Fruit fly (Drosophila melanogaster) whole organism, embryonic: Measurements from ENCODE around the gene CG34305.
A peak's percentile ranks its signal among the peaks of the same experiment; 100 is the strongest.

Experiments
- B-H2 ChIP-seq: fragments of 200-800 bp; sonication (Bioruptor generic); optimal IDR thresholded peaks from 2 replicates; lab custom pipeline; 2018; ENCODE audit warnings: missing biosample characterization, mild to moderate bottlenecking, missing genetic modification characterization
- Bgb ChIP-seq: fragments of 200-800 bp; sonication (Bioruptor generic); IDR thresholded peaks from 2 replicates; pipeline ENCODE4 v1.3.6; 2022; ENCODE audit warnings: missing biosample characterization, missing genetic modification characterization; ENCODE audit not compliant: partially characterized antibody
- Bteb2 ChIP-seq: fragments of 200-800 bp; sonication (Bioruptor generic); optimal IDR thresholded peaks from 2 replicates; lab custom pipeline; 2016; ENCODE audit warnings: missing biosample characterization, missing genetic modification characterization
- CG10267 ChIP-seq: fragments of 200-800 bp; sonication (Bioruptor generic); optimal IDR thresholded peaks from 2 replicates; lab custom pipeline; 2018; ENCODE audit warnings: missing biosample characterization, mild to moderate bottlenecking, missing genetic modification characterization, moderate library complexity
- CG10321 ChIP-seq: fragments of 200-800 bp; sonication (Bioruptor generic); IDR thresholded peaks from 2 replicates; pipeline ENCODE4 v1.3.6; 2022; ENCODE audit warnings: missing biosample characterization, missing genetic modification characterization
- CG10366 ChIP-seq: fragments of 200-800 bp; sonication (Bioruptor generic); IDR thresholded peaks from 2 replicates; pipeline ENCODE4 v1.3.6; 2022; ENCODE audit warnings: missing biosample characterization, missing genetic modification characterization
- CG11456 ChIP-seq: fragments of 200-800 bp; sonication (Bioruptor generic); IDR thresholded peaks from 3 replicates; pipeline ENCODE4 v1.3.6; 2022; ENCODE audit warnings: missing biosample characterization, missing genetic modification characterization
- CG1233 ChIP-seq: fragments of 200-800 bp; sonication (Bioruptor generic); optimal IDR thresholded peaks from 4 replicates; lab custom pipeline; 2018; ENCODE audit warnings: missing biosample characterization, mild to moderate bottlenecking, missing genetic modification characterization
- CG13287 ChIP-seq: fragments of 200-800 bp; sonication (Bioruptor generic); IDR thresholded peaks from 2 replicates; pipeline ENCODE4 v1.3.6; 2022; ENCODE audit warnings: missing biosample characterization, missing genetic modification characterization; ENCODE audit not compliant: partially characterized antibody
- CG13424 ChIP-seq: fragments of 200-800 bp; sonication (Bioruptor generic); optimal IDR thresholded peaks from 2 replicates; lab custom pipeline; 2019; ENCODE audit warnings: missing biosample characterization, mild to moderate bottlenecking, missing genetic modification characterization, moderate library complexity
- CG13775 ChIP-seq: fragments of 200-800 bp; sonication (Bioruptor generic); optimal IDR thresholded peaks from 3 replicates; lab custom pipeline; 2017; ENCODE audit warnings: missing biosample characterization, mild to moderate bottlenecking, missing genetic modification characterization
- CG15514 ChIP-seq: fragments of 200-800 bp; sonication (Bioruptor generic); optimal IDR thresholded peaks from 3 replicates; lab custom pipeline; 2017; ENCODE audit warnings: missing biosample characterization, missing genetic modification characterization, mild to moderate bottlenecking, moderate library complexity, missing genetic modification reagents
- CG18262 ChIP-seq: fragments of 200-800 bp; optimal IDR thresholded peaks from 3 replicates; lab custom pipeline; 2019; ENCODE audit warnings: missing biosample characterization, mild to moderate bottlenecking, missing genetic modification characterization, moderate library complexity
- CG30431 ChIP-seq: fragments of 200-800 bp; sonication (Bioruptor generic); optimal IDR thresholded peaks from 2 replicates; lab custom pipeline; 2017; ENCODE audit warnings: missing biosample characterization, missing genetic modification characterization
- CG34224 ChIP-seq: fragments of 200-800 bp; sonication (Bioruptor generic); IDR thresholded peaks from 3 replicates; pipeline ENCODE4 v1.3.6; 2022; ENCODE audit warnings: missing biosample characterization, missing genetic modification characterization; ENCODE audit not compliant: partially characterized antibody
- CG6654 ChIP-seq: fragments of 200-800 bp; sonication (Bioruptor generic); optimal IDR thresholded peaks from 2 replicates; lab custom pipeline; 2017; ENCODE audit warnings: missing biosample characterization, mild to moderate bottlenecking, missing genetic modification characterization
- CG7271 ChIP-seq: fragments of 200-800 bp; sonication (Bioruptor generic); optimal IDR thresholded peaks from 2 replicates; lab custom pipeline; 2018; ENCODE audit warnings: missing biosample characterization, mild to moderate bottlenecking, missing genetic modification characterization, moderate library complexity
- CG8281 ChIP-seq: fragments of 200-800 bp; sonication (Bioruptor generic); optimal IDR thresholded peaks from 2 replicates; lab custom pipeline; 2018; ENCODE audit warnings: missing biosample characterization, mild to moderate bottlenecking, missing genetic modification characterization, moderate library complexity
- CG8388 ChIP-seq: fragments of 200-800 bp; sonication (Bioruptor generic); optimal IDR thresholded peaks from 2 replicates; lab custom pipeline; 2019; ENCODE audit warnings: missing biosample characterization, mild to moderate bottlenecking, missing genetic modification characterization, moderate library complexity
- CHES-1-like ChIP-seq: fragments of 200-800 bp; sonication (Bioruptor generic); optimal IDR thresholded peaks from 2 replicates; lab custom pipeline; 2016; ENCODE audit warnings: missing biosample characterization, missing genetic modification characterization
- CkIIα-i1 ChIP-seq: fragments of 200-800 bp; sonication (Bioruptor generic); IDR thresholded peaks from 2 replicates; pipeline ENCODE4 v1.3.6; 2022; ENCODE audit warnings: missing biosample characterization, missing genetic modification characterization
- E2f1 ChIP-seq: fragments of 200-800 bp; sonication (Bioruptor generic); IDR thresholded peaks from 2 replicates; pipeline ENCODE4 v1.3.6; 2022; ENCODE audit warnings: missing biosample characterization, missing genetic modification characterization
- HLH3B ChIP-seq: fragments of 200-800 bp; sonication (Bioruptor generic); IDR thresholded peaks from 2 replicates; pipeline ENCODE4 v1.3.6; 2022; ENCODE audit warnings: missing biosample characterization, missing genetic modification characterization
- Hmx ChIP-seq: fragments of 200-800 bp; sonication (Bioruptor generic); optimal IDR thresholded peaks from 2 replicates; lab custom pipeline; 2016; ENCODE audit warnings: missing biosample characterization, missing genetic modification characterization
- Hr3 ChIP-seq: fragments of 200-800 bp; sonication (Bioruptor generic); optimal IDR thresholded peaks from 3 replicates; lab custom pipeline; 2016; ENCODE audit warnings: missing biosample characterization, missing genetic modification characterization
- Hr51 ChIP-seq, 2 experiments: fragments of 200-800 bp; sonication (Bioruptor generic); optimal IDR thresholded peaks; 2 replicates in 1 of 2; 3 replicates in 1 of 2; lab custom pipeline; 2016 to 2018; ENCODE audit warnings: missing biosample characterization in 2 of 2, missing genetic modification characterization in 2 of 2, mild to moderate bottlenecking in 1 of 2, moderate library complexity in 1 of 2
- Med ChIP-seq: fragments of 200-800 bp; sonication (Bioruptor generic); peaks from one replicate; lab custom pipeline; 2016; ENCODE audit warnings: missing biosample characterization, missing genetic modification characterization, mild to moderate bottlenecking, inconsistent platforms, moderate library complexity
- Opbp ChIP-seq: fragments of 200-800 bp; sonication (Bioruptor generic); IDR thresholded peaks from 3 replicates; pipeline ENCODE4 v1.3.6; 2022; ENCODE audit warnings: missing biosample characterization, missing genetic modification characterization; ENCODE audit not compliant: partially characterized antibody
- Poxn ChIP-seq: fragments of 200-800 bp; sonication (Bioruptor generic); IDR thresholded peaks from 2 replicates; pipeline ENCODE4 v1.3.6; 2022; ENCODE audit warnings: missing biosample characterization, missing genetic modification characterization
- Side ChIP-seq: fragments of 200-800 bp; sonication (Bioruptor generic); optimal IDR thresholded peaks from 2 replicates; lab custom pipeline; 2016; ENCODE audit warnings: missing biosample characterization, missing genetic modification characterization
- Sox100B ChIP-seq: fragments of 200-800 bp; sonication (Bioruptor generic); optimal IDR thresholded peaks from 3 replicates; lab custom pipeline; 2018; ENCODE audit warnings: missing biosample characterization, mild to moderate bottlenecking, missing genetic modification characterization
- Sox102F ChIP-seq: fragments of 200-800 bp; sonication (Bioruptor generic); optimal IDR thresholded peaks from 2 replicates; lab custom pipeline; 2018; ENCODE audit warnings: missing biosample characterization, mild to moderate bottlenecking, missing genetic modification characterization, moderate library complexity
- chinmo ChIP-seq: fragments of 200-800 bp; sonication (Bioruptor generic); IDR thresholded peaks from 4 replicates; pipeline ENCODE4 v1.3.6; 2022; ENCODE audit warnings: missing biosample characterization, missing genetic modification characterization; ENCODE audit not compliant: partially characterized antibody
- chm ChIP-seq: fragments of 200-800 bp; sonication (Bioruptor generic); IDR thresholded peaks from 2 replicates; pipeline ENCODE4 v1.3.6; 2022; ENCODE audit warnings: missing biosample characterization, missing genetic modification characterization
- crp ChIP-seq, 2 experiments: fragments of 200-800 bp; sonication (Bioruptor generic); optimal IDR thresholded peaks; 2 replicates in 1 of 2; 3 replicates in 1 of 2; lab custom pipeline; 2017; ENCODE audit warnings: missing biosample characterization in 2 of 2, missing genetic modification characterization in 2 of 2, mild to moderate bottlenecking in 1 of 2, moderate library complexity in 1 of 2
- danr ChIP-seq: fragments of 200-800 bp; sonication (Bioruptor generic); IDR thresholded peaks from 2 replicates; pipeline ENCODE4 v1.3.6; 2022; ENCODE audit warnings: missing biosample characterization, missing genetic modification characterization
- emc ChIP-seq: fragments of 200-800 bp; sonication (Bioruptor generic); optimal IDR thresholded peaks from 2 replicates; lab custom pipeline; 2016; ENCODE audit warnings: missing biosample characterization, missing genetic modification characterization
- fd102C ChIP-seq: fragments of 200-800 bp; sonication (Bioruptor generic); optimal IDR thresholded peaks from 2 replicates; lab custom pipeline; 2018; ENCODE audit warnings: missing biosample characterization, mild to moderate bottlenecking, missing genetic modification characterization, moderate library complexity
- ftz-f1 ChIP-seq: fragments of 200-800 bp; sonication (Bioruptor generic); optimal IDR thresholded peaks from 2 replicates; lab custom pipeline; 2016; ENCODE audit warnings: missing biosample characterization, missing genetic modification characterization
- h ChIP-seq: fragments of >200 bp; optimal IDR thresholded peaks from 2 replicates; lab custom pipeline; 2017
- jing ChIP-seq: fragments of 200-800 bp; sonication (Bioruptor generic); optimal IDR thresholded peaks from 2 replicates; lab custom pipeline; 2018; ENCODE audit warnings: missing biosample characterization, mild to moderate bottlenecking, missing genetic modification characterization
- onecut ChIP-seq: fragments of 200-800 bp; sonication (Bioruptor generic); IDR thresholded peaks from 2 replicates; pipeline ENCODE4 v1.3.6; 2022; ENCODE audit warnings: missing biosample characterization, missing genetic modification characterization
- pb ChIP-seq: fragments of 200-800 bp; sonication (Bioruptor generic); optimal IDR thresholded peaks from 3 replicates; lab custom pipeline; 2016; ENCODE audit warnings: missing biosample characterization, missing genetic modification characterization
- scrt ChIP-seq: fragments of 200-800 bp; sonication (Bioruptor generic); optimal IDR thresholded peaks from 2 replicates; lab custom pipeline; 2018; ENCODE audit warnings: missing biosample characterization, mild to moderate bottlenecking, missing genetic modification characterization, moderate library complexity
- slbo ChIP-seq: fragments of 200-800 bp; sonication (Bioruptor generic); IDR thresholded peaks from 2 replicates; pipeline ENCODE4 v1.3.6; 2022; ENCODE audit warnings: missing biosample characterization, missing genetic modification characterization
- stc ChIP-seq: fragments of 200-800 bp; sonication (Bioruptor generic); IDR thresholded peaks from 2 replicates; pipeline ENCODE4 v1.3.6; 2022; ENCODE audit warnings: missing biosample characterization, missing genetic modification characterization
- tin ChIP-seq: fragments of 200-800 bp; sonication (Bioruptor generic); optimal IDR thresholded peaks from 3 replicates; lab custom pipeline; 2016; ENCODE audit warnings: missing biosample characterization, missing genetic modification characterization
- trem ChIP-seq: fragments of 200-800 bp; optimal IDR thresholded peaks from 3 replicates; lab custom pipeline; 2019; ENCODE audit warnings: missing biosample characterization, mild to moderate bottlenecking, missing genetic modification characterization, moderate library complexity
- vnd ChIP-seq: fragments of 200-800 bp; sonication (Bioruptor generic); IDR thresholded peaks from 3 replicates; pipeline ENCODE4 v1.3.6; 2022; ENCODE audit warnings: missing biosample characterization, missing genetic modification characterization; ENCODE audit not compliant: partially characterized antibody
- wek ChIP-seq: fragments of 200-800 bp; sonication (Bioruptor generic); optimal IDR thresholded peaks from 3 replicates; lab custom pipeline; 2018; ENCODE audit warnings: missing biosample characterization, mild to moderate bottlenecking, missing genetic modification characterization, moderate library complexity

The CG34305 gene

DNA sequence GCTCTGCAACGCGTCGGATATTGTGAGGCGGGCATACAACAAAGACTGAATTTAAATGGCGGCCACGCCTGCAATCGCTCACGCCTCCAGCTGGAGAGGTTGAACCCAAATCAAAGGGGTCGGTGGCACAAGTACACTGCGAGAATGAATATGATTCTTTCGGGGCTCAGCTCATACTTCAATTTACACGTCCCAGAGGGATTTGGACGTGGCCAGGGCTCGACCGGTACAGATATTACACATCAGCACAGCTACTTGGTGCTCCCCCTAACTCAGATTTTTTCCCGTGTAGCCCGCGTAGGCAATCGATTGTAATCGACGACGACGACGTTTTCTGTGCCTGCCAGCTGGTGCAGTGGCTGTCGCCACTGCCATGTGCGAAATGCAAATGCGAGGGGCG is 28.9 kb downstream of the CG34305 start (continued):
- TF ChIP-seq Med (GFP tag; lab: Kevin White, UChicago): peak; percentile 98
- peak; percentile 37 for TF ChIP-seq wek (GFP tag; lab: Kevin White, UChicago)
- peak; percentile 88 for TF ChIP-seq slbo (GFP tag; lab: Robert Waterston, UW)
- peak; percentile 73 for TF ChIP-seq danr (GFP tag; lab: Robert Waterston, UW)
- no peak for TF ChIP-seq fd102C
- peak; percentile 36 for TF ChIP-seq CG8281
- TF ChIP-seq CG10321: peak; percentile 66
- TF ChIP-seq pb (GFP tag; lab: Kevin White, UChicago): peak; percentile 76
- TF ChIP-seq Bteb2 (GFP tag; lab: Kevin White, UChicago): peak; percentile 32
- TF ChIP-seq CG10267 (tag; lab: Kevin White, UChicago): peak; percentile 26
- TF ChIP-seq CG34224 (GFP tag; lab: Robert Waterston, UW): no peak
- TF ChIP-seq Hr3 (GFP tag; lab: Kevin White, UChicago): peak; percentile 70
- peak; percentile 48 for TF ChIP-seq CG15514
- TF ChIP-seq B-H2 (GFP tag; lab: Kevin White, UChicago): no peak
- peak; percentile 40 to 85 for TF ChIP-seq Hr51 (GFP tag; optimal IDR thresholded peaks at IDR 0.05; lab: Kevin White, UChicago)
- TF ChIP-seq Sox100B (GFP tag; lab: Kevin White, UChicago): peak; percentile 68
- TF ChIP-seq Hmx (GFP tag; lab: Kevin White, UChicago): no peak
- peak; percentile 71 for TF ChIP-seq CG18262 (tag; lab: Kevin White, UChicago)
- TF ChIP-seq h (lab: Kevin White, UChicago): no peak
- peak; percentile 87 for TF ChIP-seq E2f1 (GFP tag; lab: Robert Waterston, UW)
- TF ChIP-seq tin (GFP tag; lab: Kevin White, UChicago): peak; percentile 86
- TF ChIP-seq CG13424: peak; percentile 80
- peak; percentile 73 for TF ChIP-seq CG30431 (GFP tag; lab: Kevin White, UChicago)
- peak; percentile 78 for TF ChIP-seq jing
- no peak for TF ChIP-seq vnd
- TF ChIP-seq Side (GFP tag; lab: Kevin White, UChicago): peak; percentile 69
- peak; percentile 55 for TF ChIP-seq CG6654 (GFP tag; lab: Kevin White, UChicago)
- peak; percentile 56 for TF ChIP-seq CG1233
- TF ChIP-seq chm (GFP tag; lab: Robert Waterston, UW): peak; percentile 50; the same call in 1 of the 2 replicates
- peak; percentile 84 for TF ChIP-seq onecut
- no peak for TF ChIP-seq ftz-f1
- peak; percentile 39 for TF ChIP-seq CHES-1-like (GFP tag; lab: Kevin White, UChicago)
- no peak for TF ChIP-seq CG7271 (tag; lab: Kevin White, UChicago)
- peak; percentile 29 for TF ChIP-seq emc (GFP tag; lab: Kevin White, UChicago)
- peak; percentile 22 for TF ChIP-seq scrt
- TF ChIP-seq CkIIα-i1 (GFP tag; lab: Robert Waterston, UW): peak; percentile 54; the same call in 1 of the 2 replicates
- peak; percentile 89 for TF ChIP-seq CG11456 (GFP tag; lab: Robert Waterston, UW)
- peak; percentile 88 for TF ChIP-seq stc
- no peak for TF ChIP-seq chinmo (GFP tag; lab: Robert Waterston, UW)
- TF ChIP-seq Bgb (GFP tag; lab: Robert Waterston, UW): no peak
- TF ChIP-seq CG10366 (GFP tag; lab: Robert Waterston, UW): peak; percentile 91
- peak; percentile 91 for TF ChIP-seq HLH3B (GFP tag; lab: Robert Waterston, UW)
- TF ChIP-seq Poxn: no peak
- peak; percentile 62 for TF ChIP-seq CG8388
- TF ChIP-seq CG13287 (GFP tag; lab: Robert Waterston, UW): no peak
- peak; percentile 12 for TF ChIP-seq CG13775
- TF ChIP-seq Opbp (GFP tag; lab: Robert Waterston, UW): no peak
- TF ChIP-seq Sox102F (GFP tag; lab: Kevin White, UChicago): peak; percentile 87
- peak; percentile 31 for TF ChIP-seq trem (tag; lab: Kevin White, UChicago)
- peak in 1 of 2 experiments; percentile 25 for TF ChIP-seq crp (GFP tag; optimal IDR thresholded peaks at IDR 0.05; lab: Kevin White, UChicago)
